Worm (Caenorhabditis elegans) whole organism, early embryonic: ENCODE measurements around the gene nhr-179.

ENCODE experiments used
- B0310.2 ChIP-seq: sonication (generic microtip); optimal IDR thresholded peaks from 2 replicates; lab custom pipeline; 2016; ENCODE audit warnings: mild to moderate bottlenecking, missing genetic modification characterization, missing compliant biosample characterization
- F13C5.2 ChIP-seq: sonication (generic microtip); optimal IDR thresholded peaks from 2 replicates; lab custom pipeline; 2017; ENCODE audit warnings: mild to moderate bottlenecking, missing genetic modification characterization, inconsistent platforms, missing compliant biosample characterization
- aly-1 ChIP-seq: sonication (generic microtip); optimal IDR thresholded peaks from 2 replicates; lab custom pipeline; 2016; ENCODE audit warnings: missing genetic modification characterization, missing compliant biosample characterization
- ama-1 ChIP-seq: fragments of 150-350 bp; optimal IDR thresholded peaks from 2 replicates; lab custom pipeline; 2014
- ceh-13 ChIP-seq: fragments of 200-800 bp; sonication (Bioruptor generic); optimal IDR thresholded peaks from 2 replicates; lab custom pipeline; 2018; ENCODE audit warnings: mild to moderate bottlenecking, missing genetic modification characterization, missing compliant biosample characterization
- ceh-36 ChIP-seq: sonication (generic microtip); optimal IDR thresholded peaks from 2 replicates; lab custom pipeline; 2016; ENCODE audit warnings: missing genetic modification characterization, inconsistent platforms, missing compliant biosample characterization
- ets-7 ChIP-seq: sonication (generic microtip); optimal IDR thresholded peaks from 2 replicates; lab custom pipeline; 2016; ENCODE audit warnings: missing genotype, missing genetic modification characterization, missing compliant biosample characterization
- flt-1 ChIP-seq: fragments of 200-800 bp; sonication (Bioruptor generic); IDR thresholded peaks from 2 replicates; pipeline ENCODE4 v1.3.6; 2022; ENCODE audit warnings: missing genetic modification characterization, missing compliant biosample characterization
- hmbx-1 ChIP-seq: sonication (generic microtip); optimal IDR thresholded peaks from 2 replicates; lab custom pipeline; 2016; ENCODE audit warnings: mild to moderate bottlenecking, missing genetic modification characterization, missing compliant biosample characterization
- hmg-4 ChIP-seq: fragments of 200-800 bp; sonication (Bioruptor generic); optimal IDR thresholded peaks from 2 replicates; lab custom pipeline; 2018; ENCODE audit warnings: mild to moderate bottlenecking, missing genetic modification characterization, missing compliant biosample characterization
- hnd-1 ChIP-seq: sonication (generic microtip); optimal IDR thresholded peaks from 2 replicates; lab custom pipeline; 2016; ENCODE audit warnings: missing genetic modification characterization, missing compliant biosample characterization
- pes-1 ChIP-seq: fragments of 200-800 bp; sonication (Bioruptor generic); IDR thresholded peaks from 2 replicates; pipeline ENCODE4 v1.3.6; 2022; ENCODE audit warnings: missing genetic modification reagents, missing genetic modification characterization, missing compliant biosample characterization
- scrt-1 ChIP-seq: fragments of 200-800 bp; sonication (Bioruptor generic); IDR thresholded peaks from 2 replicates; pipeline ENCODE4 v1.3.6; 2022; ENCODE audit warnings: missing genetic modification characterization, missing compliant biosample characterization
- sea-1 ChIP-seq: fragments of 200-800 bp; sonication (Bioruptor generic); conservative IDR thresholded peaks from 2 replicates; pipeline ENCODE4 v1.3.6; 2022; ENCODE audit warnings: missing genetic modification characterization, missing compliant biosample characterization
- tbx-11 ChIP-seq: fragments of 200-800 bp; sonication (Bioruptor generic); IDR thresholded peaks from 2 replicates; pipeline ENCODE4 v1.3.6; 2022; ENCODE audit warnings: missing genetic modification characterization, missing compliant biosample characterization
- tbx-37 ChIP-seq: fragments of 200-800 bp; sonication (Bioruptor generic); conservative IDR thresholded peaks from 2 replicates; pipeline ENCODE4 v1.3.6; 2022; ENCODE audit warnings: missing genetic modification reagents, missing genetic modification characterization, missing compliant biosample characterization
- tra-4 ChIP-seq: sonication (generic microtip); optimal IDR thresholded peaks from 2 replicates; lab custom pipeline; 2017; ENCODE audit warnings: missing genetic modification characterization, missing compliant biosample characterization

nhr-179 gene

ce11 chrV:1588128-1588527, 30.5 kb downstream of the nhr-179 start, which contains the start of gene F16B4.5:
Gene F16B4.5 (plus strand): TSS chrV:1588428.
- TF ChIP-seq hnd-1 (tag; lab: Kevin White, UChicago) (no peak), pes-1 (no peak), ceh-36 (tag; lab: Kevin White, UChicago) (no peak), hmg-4 (GFP tag; lab: Kevin White, UChicago) (no peak), aly-1 (tag; lab: Kevin White, UChicago) (no peak), B0310.2 (no peak), tbx-37 (no peak), ceh-13 (GFP tag; lab: Kevin White, UChicago) (no peak), scrt-1 (no peak), ets-7 (tag; lab: Kevin White, UChicago) (no peak), tbx-11 (GFP tag; lab: Robert Waterston, UW) (no peak), hmbx-1 (tag; lab: Kevin White, UChicago) (no peak), flt-1 (GFP tag; lab: Robert Waterston, UW) (no peak), tra-4 (tag; lab: Kevin White, UChicago) (no peak), F13C5.2 (tag; lab: Kevin White, UChicago) (no peak), ama-1 (lab: Kevin White, UChicago) (no peak), sea-1 (GFP tag; lab: Robert Waterston, UW) (no peak)

DNA sequence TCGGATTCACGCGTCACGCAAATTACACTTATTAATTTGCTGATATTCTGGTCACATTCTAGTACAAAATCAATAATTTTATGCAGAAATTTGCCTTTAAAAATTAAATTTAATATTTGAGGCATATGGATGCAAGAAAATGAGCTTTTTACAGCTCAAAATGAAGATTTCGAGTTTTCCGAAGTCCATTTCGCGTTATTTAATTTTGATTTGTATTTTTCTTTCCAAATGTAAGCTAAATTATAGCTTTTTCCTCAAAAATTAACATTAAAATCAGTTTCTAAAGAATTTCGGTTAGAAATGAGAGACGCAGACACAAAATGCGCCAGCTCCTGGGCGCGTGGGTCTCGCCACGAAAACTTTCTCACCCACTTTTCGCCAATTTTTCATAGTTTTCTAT, 31.8 kb downstream of the nhr-179 start, which contains the start of gene F16B4.6:
Gene F16B4.6, plus strand, starts transcription at position 301 of the 400 bp plus-strand sequence.
- TF ChIP-seq ceh-13 (GFP tag; lab: Kevin White, UChicago) (no peak), ets-7 (tag; lab: Kevin White, UChicago) (no peak)

ce11 chrV:1585411-1585810, 33.2 kb downstream of the nhr-179 start, which contains the start of gene F16B4.7:
Gene F16B4.7 (plus strand): TSS chrV:1585711.
- TF ChIP-seq tbx-11 (GFP tag; lab: Robert Waterston, UW) (no peak), tra-4 (tag; lab: Kevin White, UChicago) (peak; percentile 31), pes-1 (no peak), aly-1 (tag; lab: Kevin White, UChicago) (no peak), sea-1 (GFP tag; lab: Robert Waterston, UW) (no peak), hmbx-1 (tag; lab: Kevin White, UChicago) (no peak), ceh-13 (GFP tag; lab: Kevin White, UChicago) (no peak), ets-7 (tag; lab: Kevin White, UChicago) (no peak), hmg-4 (GFP tag; lab: Kevin White, UChicago) (peak; percentile 25), ceh-36 (tag; lab: Kevin White, UChicago) (peak; percentile 27), F13C5.2 (tag; lab: Kevin White, UChicago) (no peak), scrt-1 (no peak), tbx-37 (no peak), hnd-1 (tag; lab: Kevin White, UChicago) (no peak)

DNA sequence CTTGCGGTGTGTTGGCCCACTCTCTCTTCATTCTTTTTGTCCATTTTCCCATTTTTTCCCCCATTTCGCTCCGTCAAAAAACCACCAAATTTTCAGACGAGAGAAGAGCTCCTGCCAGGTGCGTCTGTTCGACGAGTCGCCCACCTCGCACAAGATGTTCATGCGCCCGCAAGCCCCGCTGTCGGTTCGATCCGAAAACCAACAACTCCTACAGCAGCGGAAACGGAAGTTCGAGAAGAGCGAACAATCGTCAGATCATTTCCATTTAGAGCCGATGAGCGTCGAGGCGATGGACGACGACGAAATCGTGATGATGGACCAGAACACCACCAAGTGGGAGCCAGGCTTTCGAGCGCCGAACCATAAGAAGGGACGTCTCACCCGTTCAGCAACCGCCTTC, 35.4 kb downstream of the nhr-179 start:
- TF ChIP-seq flt-1 (GFP tag; lab: Robert Waterston, UW) (no peak), tbx-37 (no peak), scrt-1 (no peak), ama-1 (lab: Kevin White, UChicago) (no peak)

ce11 chrV:1579790-1580189, 38.9 kb downstream of the nhr-179 start:
- no peak for TF ChIP-seq ets-7 (tag; lab: Kevin White, UChicago)

DNA sequence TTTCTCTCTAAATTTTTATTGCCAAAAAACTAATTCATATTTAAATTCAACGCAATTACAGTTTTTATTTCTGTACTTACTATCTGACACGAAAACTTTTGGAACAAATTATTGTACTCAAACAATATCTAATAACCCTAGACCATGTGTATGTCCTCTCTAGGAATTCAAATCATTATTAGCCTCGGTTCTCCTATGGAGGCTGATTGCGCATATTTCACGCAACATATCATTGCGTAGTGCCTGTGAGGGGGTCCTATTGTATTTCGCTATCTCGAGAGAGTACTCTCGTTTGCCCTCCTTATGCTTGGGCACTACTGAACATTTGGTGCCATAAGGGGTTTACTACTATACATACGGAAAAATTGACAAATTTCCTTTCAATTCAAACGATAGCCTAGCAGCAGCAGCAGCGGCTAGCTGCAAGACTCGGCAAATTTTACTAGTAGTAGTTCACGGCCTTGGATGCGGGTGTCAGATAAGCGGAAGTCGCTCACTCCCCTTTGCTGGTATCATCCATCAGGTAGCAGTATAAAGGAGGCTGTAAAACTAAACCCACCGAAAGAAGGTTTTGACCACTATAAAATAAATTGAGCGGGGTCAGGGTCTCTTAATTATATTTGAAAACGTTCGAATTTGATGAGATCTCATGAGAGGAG, 40.0 kb downstream of the nhr-179 start:
- no peak for TF ChIP-seq ama-1 (lab: Kevin White, UChicago)
- 0 out of 2 replicates have a peak, but pooled peaks have one; percentile 56 for TF ChIP-seq scrt-1
- TF ChIP-seq B0310.2, result no peak
- TF ChIP-seq hmg-4 (GFP tag; lab: Kevin White, UChicago), result peak; percentile 58

- TF ChIP-seq flt-1 (GFP tag; lab: Robert Waterston, UW), result 0 out of 2 replicates have a peak, but pooled peaks have one; percentile 21
- peak; percentile 30 for TF ChIP-seq hmg-4 (GFP tag; lab: Kevin White, UChicago)
- no peak for TF ChIP-seq F13C5.2 (tag; lab: Kevin White, UChicago)
- TF ChIP-seq tbx-11 (GFP tag; lab: Robert Waterston, UW), result no peak
- no peak for TF ChIP-seq ama-1 (lab: Kevin White, UChicago)
- peak; percentile 11; the same call in 1 of the 2 replicates for TF ChIP-seq pes-1
- no peak for TF ChIP-seq B0310.2
- TF ChIP-seq tra-4 (tag; lab: Kevin White, UChicago), result no peak
Observed at ce11 chrV:1577092-1577709, 41.5 kb downstream of the nhr-179 start.

DNA sequence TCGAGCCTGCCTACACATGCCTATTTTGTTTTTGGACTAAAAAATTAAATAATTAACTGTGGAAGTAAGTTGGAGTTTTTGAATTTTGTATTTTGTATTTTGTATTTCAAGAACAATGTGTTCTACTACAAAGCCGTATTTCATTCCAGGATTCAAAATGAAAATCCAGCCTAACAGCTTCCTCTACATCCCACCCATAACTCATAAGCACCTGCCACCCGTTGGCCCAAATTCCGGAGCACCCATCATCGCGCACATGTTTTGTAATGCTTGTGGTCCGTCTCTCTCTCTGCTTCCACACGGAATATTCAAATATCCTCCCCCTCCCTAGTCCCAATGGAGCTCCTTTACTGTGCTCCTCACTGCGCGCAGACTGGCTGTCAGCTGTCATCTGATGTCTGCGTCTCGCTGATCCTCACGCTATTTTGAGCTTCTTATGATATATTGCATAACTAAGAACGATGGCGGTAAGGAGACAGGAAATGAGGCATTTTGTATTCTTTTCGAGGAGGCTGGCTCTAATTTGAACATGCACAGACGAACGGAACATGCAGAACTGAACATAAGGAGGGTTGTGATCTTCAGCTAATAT, 43.1 kb downstream of the nhr-179 start:
- TF ChIP-seq ceh-36 (tag; lab: Kevin White, UChicago) (peak; percentile 22), sea-1 (GFP tag; lab: Robert Waterston, UW) (no peak), B0310.2 (no peak)
